Fruit fly (Drosophila melanogaster): ENCODE results near the gene Apl.

The Apl gene

DNA sequence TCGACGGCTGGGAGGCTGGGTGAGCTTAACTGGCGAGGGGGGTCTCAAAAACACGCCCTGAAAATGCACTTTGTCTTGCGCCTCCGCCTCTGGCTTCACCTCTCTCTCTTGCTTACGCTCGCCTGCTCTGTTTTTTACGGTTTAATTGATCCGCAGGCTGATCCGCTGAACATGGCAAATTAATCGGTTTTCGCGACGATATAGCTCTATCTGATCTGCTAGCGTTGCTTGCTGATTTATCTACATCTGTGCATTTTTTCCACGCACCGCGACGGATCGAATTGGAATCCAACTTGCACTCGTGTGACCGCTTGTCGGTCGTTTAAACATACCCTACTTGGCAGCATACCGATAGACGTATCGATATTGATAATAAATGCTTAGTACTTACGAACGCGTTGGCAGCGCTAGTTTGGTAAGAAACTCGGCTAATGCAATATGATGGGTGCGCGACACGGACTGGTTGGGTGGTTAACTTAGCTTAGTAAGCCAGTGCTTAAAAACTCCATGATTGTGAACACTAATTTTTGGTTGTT, 52.7 kb downstream of the Apl start, which contains the start of gene Abl (continued):
- TF ChIP-seq Camta (GFP tag; optimal IDR thresholded peaks at IDR 0.05) (peak; percentile 53), slp2 (GFP tag; optimal IDR thresholded peaks at IDR 0.05) (peak; percentile 60), CG43689 (GFP tag; IDR thresholded peaks at IDR 0.05) (no peak), CG6683 (GFP tag; optimal IDR thresholded peaks at IDR 0.05) (peak; percentile 34), CG14667 (GFP tag; IDR thresholded peaks at IDR 0.05) (no peak), CG12942 (GFP tag; optimal IDR thresholded peaks at IDR 0.05) (peak; percentile 51), CG1529 (GFP tag; optimal IDR thresholded peaks at IDR 0.05) (no peak), CG9609 (GFP tag; optimal IDR thresholded peaks at IDR 0.05) (peak; percentile 67), Mes4 (GFP tag; optimal IDR thresholded peaks at IDR 0.05) (peak; percentile 63), Nf-YB (GFP tag; optimal IDR thresholded peaks at IDR 0.05) (peak; percentile 26), dmrt11E (tag; optimal IDR thresholded peaks at IDR 0.05) (no peak), Optix (GFP tag; IDR thresholded peaks at IDR 0.05) (no peak), YL-1 (GFP tag; optimal IDR thresholded peaks at IDR 0.05) (peak; percentile 73), klu (GFP tag; IDR thresholded peaks at IDR 0.05) (peak; percentile 54; the same call in 1 of the 2 replicates), Dfd (GFP tag; optimal IDR thresholded peaks at IDR 0.05) (no peak), Pdp1 (GFP tag; optimal IDR thresholded peaks at IDR 0.05) (peak; percentile 68 to 81), NfI (GFP tag; optimal IDR thresholded peaks at IDR 0.05) (peak; percentile 46), zfh1 (GFP tag; IDR thresholded peaks at IDR 0.05) (0 out of 3 replicates have a peak, but pooled peaks have one; percentile 43), Xbp1 (GFP tag; optimal IDR thresholded peaks at IDR 0.05) (peak; percentile 82), CG2120 (GFP tag; optimal IDR thresholded peaks at IDR 0.05) (peak; percentile 92), CG12236 (GFP tag; optimal IDR thresholded peaks at IDR 0.05) (no peak), CG4282 (GFP tag; optimal IDR thresholded peaks at IDR 0.05) (peak; percentile 92), CG6175 (GFP tag; IDR thresholded peaks at IDR 0.05) (no peak), maf-S (GFP tag; optimal IDR thresholded peaks at IDR 0.05) (peak; percentile 77), Dip3 (GFP tag; optimal IDR thresholded peaks at IDR 0.05) (peak; percentile 76), zen2 (GFP tag; IDR thresholded peaks at IDR 0.05; ENCODE audit: partially characterized antibody) (0 out of 3 replicates have a peak, but pooled peaks have one; percentile 34), CG4360 (GFP tag; IDR thresholded peaks at IDR 0.05) (no peak), CG7556 (GFP tag; optimal IDR thresholded peaks at IDR 0.05) (peak; percentile 48), bbx (GFP tag; IDR thresholded peaks at IDR 0.05; ENCODE audit: partially characterized antibody) (peak; percentile 82), cas (GFP tag; IDR thresholded peaks at IDR 0.05) (0 out of 2 replicates have a peak, but pooled peaks have one; percentile 21), tna (GFP tag; IDR thresholded peaks at IDR 0.05; ENCODE audit: partially characterized antibody) (peak; percentile 72), sd (tag; optimal IDR thresholded peaks at IDR 0.05) (peak; percentile 91), disco-r (GFP tag; optimal IDR thresholded peaks at IDR 0.05) (peak; percentile 16), NFAT (GFP tag; IDR thresholded peaks at IDR 0.05) (peak; percentile 59; the same call in 1 of the 2 replicates), grau (tag; optimal IDR thresholded peaks at IDR 0.05) (peak; percentile 56), emc (GFP tag; optimal IDR thresholded peaks at IDR 0.05) (peak; percentile 58), Bgb (GFP tag; IDR thresholded peaks at IDR 0.05; ENCODE audit: partially characterized antibody) (peak; percentile 91), jigr1 (GFP tag; IDR thresholded peaks at IDR 0.05) (no peak), CG16815 (GFP tag; optimal IDR thresholded peaks at IDR 0.05) (peak; percentile 22), Ravus (GFP tag; IDR thresholded peaks at IDR 0.05) (no peak), ham (GFP tag; IDR thresholded peaks at IDR 0.05) (no peak), HLH4C (GFP tag; IDR thresholded peaks at IDR 0.05; ENCODE audit: partially characterized antibody) (peak; percentile 62; the same call in 2 of the 3 replicates), CG3281 (GFP tag; optimal IDR thresholded peaks at IDR 0.05) (peak; percentile 29), odd (GFP tag; optimal IDR thresholded peaks at IDR 0.05) (no peak), zf30C (GFP tag; optimal IDR thresholded peaks at IDR 0.05) (no peak), cad (GFP tag; optimal IDR thresholded peaks at IDR 0.05) (no peak), CG8944 (GFP tag; optimal IDR thresholded peaks at IDR 0.05) (peak; percentile 73), insv (GFP tag; optimal IDR thresholded peaks at IDR 0.05) (peak; percentile 86 to 99), CG12769 (tag; optimal IDR thresholded peaks at IDR 0.05) (peak; percentile 83), CG17912 (GFP tag; optimal IDR thresholded peaks at IDR 0.05) (peak; percentile 58)

Data from whole organism, embryonic.